Worm (Caenorhabditis elegans) whole organism, L4 larva: Measurements from ENCODE around the gene prp-9.

Experiments
- F10B5.3 ChIP-seq: sonication (generic microtip); optimal IDR thresholded peaks from 2 replicates; lab custom pipeline; 2016; ENCODE audit warnings: mild to moderate bottlenecking, missing genetic modification characterization, missing compliant biosample characterization
- T20F7.1 ChIP-seq: fragments of 200-800 bp; sonication (Bioruptor generic); optimal IDR thresholded peaks from 2 replicates; lab custom pipeline; 2018; ENCODE audit warnings: mild to moderate bottlenecking, missing genetic modification characterization, missing compliant biosample characterization
- T26A8.4 ChIP-seq: fragments of 200-800 bp; sonication (Bioruptor generic); IDR thresholded peaks from 2 replicates; pipeline ENCODE4 v1.3.6; 2022; ENCODE audit warnings: missing genetic modification characterization, missing compliant biosample characterization
- aha-1 ChIP-seq: fragments of 150-350 bp; peaks from one replicate; lab custom pipeline; 2014; ENCODE audit warnings: missing biosample characterization, missing genetic modification characterization
- aly-2 ChIP-seq: sonication (generic microtip); optimal IDR thresholded peaks from 2 replicates; lab custom pipeline; 2018; ENCODE audit warnings: missing biosample characterization, missing genetic modification characterization
- ama-1 ChIP-seq: fragments of 150-350 bp; optimal IDR thresholded peaks from 2 replicates; lab custom pipeline; 2014; ENCODE audit warnings: inconsistent platforms, mixed read lengths
- arid-1 ChIP-seq: fragments of 200-800 bp; sonication (Bioruptor generic); conservative IDR thresholded peaks from 2 replicates; pipeline ENCODE4 v1.3.6; 2022; ENCODE audit warnings: missing genetic modification reagents, missing genetic modification characterization, missing compliant biosample characterization
- ceh-44 ChIP-seq: fragments of 200-800 bp; sonication (Bioruptor generic); IDR thresholded peaks from 2 replicates; pipeline ENCODE4 v1.3.6; 2022; ENCODE audit warnings: missing genetic modification reagents, missing genetic modification characterization, missing compliant biosample characterization
- ceh-62 ChIP-seq: sonication (generic microtip); optimal IDR thresholded peaks from 2 replicates; lab custom pipeline; 2017; ENCODE audit warnings: missing biosample characterization, missing genetic modification characterization
- ceh-82 ChIP-seq: sonication (generic microtip); optimal IDR thresholded peaks from 2 replicates; lab custom pipeline; 2017; ENCODE audit warnings: missing biosample characterization, missing genetic modification characterization
- daf-16 ChIP-seq, 3 experiments: sonication (generic microtip); optimal IDR thresholded peaks; 2 replicates each; lab custom pipeline; 2016 to 2017; ENCODE audit warnings: missing genetic modification characterization in 3 of 3, missing genetic modification reagents in 3 of 3, mild to moderate bottlenecking in 2 of 3, missing compliant biosample characterization in 2 of 3, missing biosample characterization in 1 of 3, moderate library complexity in 1 of 3
- daf-19 ChIP-seq: fragments of 200-800 bp; sonication (Bioruptor generic); conservative IDR thresholded peaks from 2 replicates; pipeline ENCODE4 v1.3.6; 2022; ENCODE audit warnings: missing genetic modification characterization, missing compliant biosample characterization
- daf-8 ChIP-seq: fragments of 200-800 bp; sonication (Bioruptor generic); IDR thresholded peaks from 2 replicates; pipeline ENCODE4 v1.3.6; 2022; ENCODE audit warnings: missing genetic modification characterization, missing compliant biosample characterization
- dmd-6 ChIP-seq: fragments of 200-800 bp; sonication (Bioruptor generic); IDR thresholded peaks from 2 replicates; pipeline ENCODE4 v1.3.6; 2022; ENCODE audit warnings: missing genetic modification reagents, missing genetic modification characterization, missing compliant biosample characterization
- dmd-8 ChIP-seq: fragments of 200-800 bp; sonication (Bioruptor generic); IDR thresholded peaks from 2 replicates; pipeline ENCODE4 v1.3.6; 2022; ENCODE audit warnings: missing genetic modification characterization, missing compliant biosample characterization
- dpl-1 ChIP-seq: fragments of 150-350 bp; optimal IDR thresholded peaks from 2 replicates; lab custom pipeline; 2014; ENCODE audit warnings: missing biosample characterization, missing genetic modification reagents, missing genetic modification characterization
- dve-1 ChIP-seq: sonication (generic microtip); optimal IDR thresholded peaks from 2 replicates; lab custom pipeline; 2017; ENCODE audit warnings: antibody characterized with exemption, mild to moderate bottlenecking, missing genetic modification characterization, missing compliant biosample characterization; ENCODE audit not compliant: insufficient read depth
- egl-27 ChIP-seq: sonication (generic microtip); optimal IDR thresholded peaks from 3 replicates; lab custom pipeline; 2017; ENCODE audit warnings: missing biosample characterization, missing genetic modification reagents, missing genetic modification characterization
- egl-43 ChIP-seq: fragments of 200-800 bp; sonication (Bioruptor generic); IDR thresholded peaks from 2 replicates; pipeline ENCODE4 v1.3.6; 2022; ENCODE audit warnings: missing genetic modification reagents, missing genetic modification characterization, missing compliant biosample characterization
- fos-1 ChIP-seq: fragments of 150-350 bp; optimal IDR thresholded peaks from 2 replicates; lab custom pipeline; 2014; ENCODE audit warnings: missing biosample characterization, missing genetic modification characterization
- hlh-11 ChIP-seq: fragments of 200-800 bp; sonication (Bioruptor generic); optimal IDR thresholded peaks from 2 replicates; lab custom pipeline; 2018; ENCODE audit warnings: mild to moderate bottlenecking, missing genetic modification characterization, missing compliant biosample characterization
- lin-38 ChIP-seq: fragments of 200-800 bp; sonication (Bioruptor generic); IDR thresholded peaks from 2 replicates; pipeline ENCODE4 v1.3.6; 2022; ENCODE audit warnings: missing genetic modification reagents, missing genetic modification characterization, missing compliant biosample characterization
- lin-39 ChIP-seq: fragments of 150-350 bp; optimal IDR thresholded peaks from 2 replicates; lab custom pipeline; 2014; ENCODE audit warnings: missing biosample characterization, missing genetic modification reagents, missing genetic modification characterization
- lsy-2 ChIP-seq, 2 experiments: fragments of 150-350 bp in 1 of 2; sonication (generic microtip) in 1 of 2; optimal IDR thresholded peaks; 2 replicates each; lab custom pipeline; 2014 to 2017; ENCODE audit warnings: missing biosample characterization in 2 of 2, missing genetic modification characterization in 2 of 2
- madf-5 ChIP-seq, 2 experiments: fragments of 200-800 bp; sonication (Bioruptor generic); IDR thresholded peaks; 2 replicates each; pipeline ENCODE4 v1.3.6; 2022; ENCODE audit warnings: missing compliant biosample characterization in 2 of 2, missing genetic modification characterization in 2 of 2
- mxl-2 ChIP-seq: fragments of 200-800 bp; sonication (Bioruptor generic); conservative IDR thresholded peaks from 2 replicates; pipeline ENCODE4 v1.3.6; 2022; ENCODE audit warnings: missing genetic modification reagents, missing genetic modification characterization, missing compliant biosample characterization
- mxl-3 ChIP-seq: fragments of 200-800 bp; sonication (Bioruptor generic); optimal IDR thresholded peaks from 2 replicates; lab custom pipeline; 2018; ENCODE audit warnings: mild to moderate bottlenecking, missing genetic modification characterization, missing compliant biosample characterization
- nhr-11 ChIP-seq: fragments of 150-350 bp; optimal IDR thresholded peaks from 2 replicates; lab custom pipeline; 2014; ENCODE audit warnings: missing biosample characterization, missing genetic modification characterization
- nhr-25 ChIP-seq: sonication (generic microtip); optimal IDR thresholded peaks from 2 replicates; lab custom pipeline; 2017; ENCODE audit warnings: missing genetic modification characterization, mild to moderate bottlenecking, missing compliant biosample characterization, antibody characterized with exemption, moderate library complexity, borderline replicate concordance; ENCODE audit not compliant: insufficient read depth
- nhr-28 ChIP-seq: fragments of 150-350 bp; optimal IDR thresholded peaks from 2 replicates; lab custom pipeline; 2014; ENCODE audit warnings: missing biosample characterization, missing genetic modification characterization
- nhr-41 ChIP-seq: fragments of 200-800 bp; sonication (Bioruptor generic); IDR thresholded peaks from 2 replicates; pipeline ENCODE4 v1.3.6; 2022; ENCODE audit warnings: missing genetic modification reagents, missing genetic modification characterization, missing compliant biosample characterization
- nhr-77 ChIP-seq: fragments of 150-350 bp; optimal IDR thresholded peaks from 2 replicates; lab custom pipeline; 2014; ENCODE audit warnings: missing biosample characterization, missing genetic modification characterization
- pha-4 ChIP-seq, 2 experiments: fragments of 150-350 bp in 1 of 2; fragments of 200-800 bp in 1 of 2; sonication (Bioruptor generic) in 1 of 2; IDR thresholded peaks in 1 of 2; optimal IDR thresholded peaks in 1 of 2; 2 replicates each; pipeline versions ENCODE4 v1.3.6 to Lab custom; 2014 to 2022; ENCODE audit warnings: missing genetic modification characterization in 2 of 2, missing genetic modification reagents in 2 of 2, missing biosample characterization in 1 of 2, missing compliant biosample characterization in 1 of 2
- pqm-1 ChIP-seq: sonication (generic microtip); optimal IDR thresholded peaks from 2 replicates; lab custom pipeline; 2017; ENCODE audit warnings: missing biosample characterization, missing genetic modification characterization
- sdz-12 ChIP-seq: fragments of 200-800 bp; sonication (Bioruptor generic); optimal IDR thresholded peaks from 2 replicates; lab custom pipeline; 2018; ENCODE audit warnings: mild to moderate bottlenecking, missing genetic modification characterization, missing compliant biosample characterization
- skn-1 ChIP-seq: fragments of 150-350 bp; optimal IDR thresholded peaks from 2 replicates; lab custom pipeline; 2014; ENCODE audit warnings: missing biosample characterization, missing genetic modification characterization
- snpc-1.2 ChIP-seq: fragments of 200-800 bp; sonication (Bioruptor generic); IDR thresholded peaks from 2 replicates; pipeline ENCODE4 v1.3.6; 2022; ENCODE audit warnings: missing genetic modification reagents, missing genetic modification characterization, missing compliant biosample characterization
- snpc-4 ChIP-seq: fragments of 150-350 bp; optimal IDR thresholded peaks from 2 replicates; lab custom pipeline; 2014; ENCODE audit warnings: missing biosample characterization, missing genetic modification characterization
- tag-97 ChIP-seq: fragments of 200-800 bp; sonication (Bioruptor generic); IDR thresholded peaks from 2 replicates; pipeline ENCODE4 v1.3.6; 2022; ENCODE audit warnings: missing genetic modification characterization, missing compliant biosample characterization
- unc-62 ChIP-seq, 3 experiments: fragments of 150-350 bp in 1 of 3; sonication (generic microtip); optimal IDR thresholded peaks in 2 of 3; peaks in 1 of 3; 1 replicate in 1 of 3; 2 replicates in 2 of 3; lab custom pipeline; 2014 to 2017; ENCODE audit warnings: missing biosample characterization in 3 of 3, missing genetic modification characterization in 3 of 3, missing genetic modification reagents in 3 of 3, missing genotype in 1 of 3
- vab-7 ChIP-seq: fragments of 200-800 bp; sonication (Bioruptor generic); IDR thresholded peaks from 2 replicates; pipeline ENCODE4 v1.3.6; 2022; ENCODE audit warnings: missing genetic modification reagents, missing genetic modification characterization, missing compliant biosample characterization
- zfp-3 ChIP-seq: fragments of 200-800 bp; sonication (Bioruptor generic); conservative IDR thresholded peaks from 2 replicates; pipeline ENCODE4 v1.3.6; 2022; ENCODE audit warnings: missing genetic modification reagents, missing genetic modification characterization, missing compliant biosample characterization
- ztf-11 ChIP-seq: fragments of 150-350 bp; optimal IDR thresholded peaks from 2 replicates; lab custom pipeline; 2014; ENCODE audit warnings: missing biosample characterization, missing genetic modification characterization

The prp-9 gene

ce11 chrII:8483124-8483792, 41.9 kb downstream of the prp-9 start:
- TF ChIP-seq lin-38 (GFP tag; lab: Robert Waterston, UW): peak; percentile 46
- TF ChIP-seq lin-39 (tag; lab: Kevin White, UChicago): no peak
- TF ChIP-seq mxl-3 (GFP tag; lab: Kevin White, UChicago): peak; percentile 14
- TF ChIP-seq dve-1 (tag; lab: Kevin White, UChicago): peak; percentile 9
- peak; percentile 40 for TF ChIP-seq nhr-11 (tag; lab: Kevin White, UChicago)
- peak; percentile 37 for TF ChIP-seq nhr-77 (tag; lab: Kevin White, UChicago)
- TF ChIP-seq ama-1 (lab: Kevin White, UChicago): peak; percentile 26
- peak; percentile 90 for TF ChIP-seq aha-1 (tag; lab: Kevin White, UChicago)
- TF ChIP-seq snpc-4 (tag; lab: Kevin White, UChicago): no peak
- peak; percentile 26; the same call in 1 of the 2 replicates for TF ChIP-seq dmd-6 (GFP tag; lab: Robert Waterston, UW)
- TF ChIP-seq snpc-1.2: 0 out of 2 replicates have a peak, but pooled peaks have one; percentile 34
- no peak for TF ChIP-seq mxl-2 (GFP tag; lab: Robert Waterston, UW)
- TF ChIP-seq dmd-8 (GFP tag; lab: Robert Waterston, UW): no peak
- peak; percentile 99 for TF ChIP-seq nhr-28 (tag; lab: Kevin White, UChicago)
- no peak for TF ChIP-seq ztf-11 (tag; lab: Kevin White, UChicago)
- TF ChIP-seq dpl-1: peak; percentile 23
- TF ChIP-seq F10B5.3: no peak
- no peak for TF ChIP-seq sdz-12 (GFP tag; lab: Kevin White, UChicago)
- peak; percentile 47 for TF ChIP-seq hlh-11
- TF ChIP-seq pqm-1 (tag; lab: Kevin White, UChicago): peak; percentile 42
- no peak for TF ChIP-seq fos-1
- no peak for TF ChIP-seq egl-43
- TF ChIP-seq aly-2: no peak
- no peak for TF ChIP-seq daf-16 (GFP tag; optimal IDR thresholded peaks at IDR 0.05; lab: Kevin White, UChicago)
- peak; percentile 22 for TF ChIP-seq daf-16 (tag; optimal IDR thresholded peaks at IDR 0.05; lab: Kevin White, UChicago)
- peak in 1 of 2 experiments; percentile 82 for TF ChIP-seq lsy-2 (tag; optimal IDR thresholded peaks at IDR 0.05; lab: Kevin White, UChicago)
- no peak for TF ChIP-seq nhr-41
- peak; percentile 45 for TF ChIP-seq T20F7.1 (GFP tag; lab: Kevin White, UChicago)

- TF ChIP-seq egl-27 (tag; lab: Kevin White, UChicago): no peak
- TF ChIP-seq ceh-82 (tag; lab: Kevin White, UChicago): no peak
- TF ChIP-seq daf-8 (GFP tag; lab: Robert Waterston, UW): no peak
- peak; percentile 3; the same call in 1 of the 2 replicates for TF ChIP-seq vab-7 (GFP tag; lab: Robert Waterston, UW)
- peak in 1 of 2 experiments; percentile 34 for TF ChIP-seq unc-62 (GFP tag; optimal IDR thresholded peaks at IDR 0.05 in 1 of 2; lab: Kevin White, UChicago)
- no peak for TF ChIP-seq unc-62 (tag; optimal IDR thresholded peaks at IDR 0.05; lab: Kevin White, UChicago)
- no peak for TF ChIP-seq ceh-62 (tag; lab: Kevin White, UChicago)
- peak; percentile 14 for TF ChIP-seq ama-1 (lab: Kevin White, UChicago)
- no peak for TF ChIP-seq T26A8.4 (GFP tag; lab: Robert Waterston, UW)
- TF ChIP-seq arid-1: no peak
- TF ChIP-seq dpl-1: no peak
- no peak for TF ChIP-seq madf-5 (GFP tag; IDR thresholded peaks at IDR 0.05; lab: Robert Waterston, UW)
- TF ChIP-seq pha-4 (GFP tag; IDR thresholded peaks at IDR 0.05; lab: Robert Waterston, UW): peak; percentile 23; the same call in 1 of the 2 replicates
- TF ChIP-seq pha-4 (tag; optimal IDR thresholded peaks at IDR 0.05; lab: Kevin White, UChicago): no peak
- no peak for TF ChIP-seq pqm-1 (tag; lab: Kevin White, UChicago)
- no peak for TF ChIP-seq skn-1 (tag; lab: Kevin White, UChicago)
- TF ChIP-seq tag-97 (GFP tag; lab: Robert Waterston, UW): no peak
- no peak for TF ChIP-seq daf-19 (GFP tag; lab: Robert Waterston, UW)
- no peak for TF ChIP-seq ceh-44
- no peak for TF ChIP-seq nhr-25 (tag; lab: Kevin White, UChicago)
- peak; percentile 57 for TF ChIP-seq zfp-3 (GFP tag; lab: Robert Waterston, UW)
These were observed 43.4 kb downstream of the prp-9 start, which contains the start of gene M05D6.5 for ce11 chrII:8481731-8482253. M05D6.5 (minus strand) TSS chrII:8482203.
